Worm (Caenorhabditis elegans) whole organism, L3 larva: ENCODE measurements around the gene C26H9A.3.

Experiments used
- R02D3.7 ChIP-seq: fragments of 150-350 bp; optimal IDR thresholded peaks from 2 replicates; lab custom pipeline; 2014; ENCODE audit warnings: missing biosample characterization, missing genetic modification characterization
- ZK546.5 ChIP-seq: sonication (generic microtip); optimal IDR thresholded peaks from 2 replicates; lab custom pipeline; 2017; ENCODE audit warnings: missing biosample characterization, missing genetic modification characterization
- aly-2 ChIP-seq: fragments of 150-350 bp; optimal IDR thresholded peaks from 2 replicates; lab custom pipeline; 2014; ENCODE audit warnings: missing biosample characterization, missing genetic modification characterization
- ama-1 ChIP-seq: fragments of 150-350 bp; optimal IDR thresholded peaks from 2 replicates; lab custom pipeline; 2018
- ceh-16 ChIP-seq: sonication (generic microtip); optimal IDR thresholded peaks from 2 replicates; lab custom pipeline; 2017; ENCODE audit warnings: missing biosample characterization, missing genetic modification characterization
- ceh-28 ChIP-seq: fragments of 150-350 bp; optimal IDR thresholded peaks from 2 replicates; lab custom pipeline; 2014; ENCODE audit warnings: missing biosample characterization, missing genetic modification reagents, missing genetic modification characterization
- ceh-82 ChIP-seq: fragments of 150-350 bp; optimal IDR thresholded peaks from 2 replicates; lab custom pipeline; 2014; ENCODE audit warnings: missing biosample characterization, missing genetic modification characterization
- ceh-9 ChIP-seq: sonication (generic microtip); optimal IDR thresholded peaks from 2 replicates; lab custom pipeline; 2018; ENCODE audit warnings: missing biosample characterization, missing genetic modification characterization
- daf-12 ChIP-seq: fragments of 150-350 bp; optimal IDR thresholded peaks from 2 replicates; lab custom pipeline; 2014; ENCODE audit warnings: missing biosample characterization, missing genetic modification reagents, missing genetic modification characterization
- egl-27 ChIP-seq: sonication (generic microtip); optimal IDR thresholded peaks from 4 replicates; lab custom pipeline; 2017; ENCODE audit warnings: missing biosample characterization, missing genetic modification reagents, missing genetic modification characterization
- egl-5 ChIP-seq: fragments of 150-350 bp; optimal IDR thresholded peaks from 2 replicates; lab custom pipeline; 2017; ENCODE audit warnings: missing biosample characterization, missing genetic modification reagents, missing genetic modification characterization, inconsistent platforms
- elt-1 ChIP-seq: fragments of 150-350 bp; optimal IDR thresholded peaks from 2 replicates; lab custom pipeline; 2014; ENCODE audit warnings: missing biosample characterization, missing genetic modification characterization
- elt-2 ChIP-seq: sonication (generic microtip); optimal IDR thresholded peaks from 2 replicates; lab custom pipeline; 2016; ENCODE audit warnings: missing genetic modification reagents, mild to moderate bottlenecking, missing genetic modification characterization, missing compliant biosample characterization
- elt-3 ChIP-seq, 3 experiments: fragments of 150-350 bp in 1 of 3; sonication (generic microtip) in 2 of 3; optimal IDR thresholded peaks; 2 replicates in 2 of 3; 4 replicates in 1 of 3; lab custom pipeline; 2014 to 2017; ENCODE audit warnings: missing biosample characterization in 3 of 3, missing genetic modification characterization in 3 of 3
- eor-1 ChIP-seq, 2 experiments: fragments of 150-350 bp; optimal IDR thresholded peaks; 2 replicates each; lab custom pipeline; 2014 to 2018; ENCODE audit warnings: missing biosample characterization in 2 of 2, missing genetic modification characterization in 2 of 2
- fkh-10 ChIP-seq: sonication (generic microtip); optimal IDR thresholded peaks from 2 replicates; lab custom pipeline; 2017; ENCODE audit warnings: missing biosample characterization, missing genetic modification reagents, missing genetic modification characterization
- fkh-2 ChIP-seq: fragments of 150-350 bp; optimal IDR thresholded peaks from 2 replicates; lab custom pipeline; 2014; ENCODE audit warnings: missing biosample characterization, missing genetic modification reagents, missing genetic modification characterization
- fos-1 ChIP-seq: fragments of 150-350 bp; optimal IDR thresholded peaks from 2 replicates; lab custom pipeline; 2014; ENCODE audit warnings: missing biosample characterization, missing genetic modification characterization
- hmg-11 ChIP-seq: sonication (generic microtip); optimal IDR thresholded peaks from 2 replicates; lab custom pipeline; 2016; ENCODE audit warnings: missing genetic modification characterization, missing compliant biosample characterization
- jun-1 ChIP-seq: fragments of 150-350 bp; optimal IDR thresholded peaks from 2 replicates; lab custom pipeline; 2014; ENCODE audit warnings: missing biosample characterization, missing genetic modification reagents, missing genetic modification characterization
- lin-15B ChIP-seq: fragments of 150-350 bp; optimal IDR thresholded peaks from 2 replicates; lab custom pipeline; 2014; ENCODE audit warnings: missing biosample characterization, missing genetic modification characterization
- lin-39 ChIP-seq: fragments of 150-350 bp; optimal IDR thresholded peaks from 2 replicates; lab custom pipeline; 2018; ENCODE audit warnings: missing biosample characterization, missing genetic modification reagents, missing genetic modification characterization
- lsy-12 ChIP-seq: sonication (generic microtip); optimal IDR thresholded peaks from 2 replicates; lab custom pipeline; 2016; ENCODE audit warnings: mild to moderate bottlenecking, missing genetic modification characterization, missing compliant biosample characterization
- mdl-1 ChIP-seq: fragments of 150-350 bp; optimal IDR thresholded peaks from 2 replicates; lab custom pipeline; 2014; ENCODE audit warnings: missing biosample characterization, missing genetic modification characterization
- mml-1 ChIP-seq: fragments of 150-350 bp; sonication (generic microtip); optimal IDR thresholded peaks from 3 replicates; lab custom pipeline; 2014; ENCODE audit warnings: missing biosample characterization, missing genetic modification characterization
- nfya-1 ChIP-seq: sonication (generic microtip); optimal IDR thresholded peaks from 2 replicates; lab custom pipeline; 2017; ENCODE audit warnings: missing genetic modification characterization, mild to moderate bottlenecking, missing compliant biosample characterization, antibody characterized with exemption, moderate library complexity; ENCODE audit not compliant: insufficient read depth
- nhr-11 ChIP-seq: fragments of 150-350 bp; optimal IDR thresholded peaks from 2 replicates; lab custom pipeline; 2014; ENCODE audit warnings: missing biosample characterization, missing genetic modification characterization
- nhr-12 ChIP-seq: fragments of 150-350 bp; optimal IDR thresholded peaks from 2 replicates; lab custom pipeline; 2014; ENCODE audit warnings: missing biosample characterization, missing genetic modification characterization
- nhr-23 ChIP-seq: fragments of 150-350 bp; optimal IDR thresholded peaks from 2 replicates; lab custom pipeline; 2014; ENCODE audit warnings: missing biosample characterization, missing genetic modification reagents, missing genetic modification characterization
- nhr-237 ChIP-seq: fragments of 150-350 bp; optimal IDR thresholded peaks from 2 replicates; lab custom pipeline; 2014; ENCODE audit warnings: missing biosample characterization, missing genetic modification characterization
- nhr-25 ChIP-seq: sonication (generic microtip); optimal IDR thresholded peaks from 2 replicates; lab custom pipeline; 2017; ENCODE audit warnings: missing biosample characterization, missing genetic modification characterization
- nhr-28 ChIP-seq: fragments of 150-350 bp; optimal IDR thresholded peaks from 2 replicates; lab custom pipeline; 2014; ENCODE audit warnings: missing biosample characterization, missing genetic modification characterization
- nhr-43 ChIP-seq: sonication (generic microtip); optimal IDR thresholded peaks from 2 replicates; lab custom pipeline; 2016; ENCODE audit warnings: mild to moderate bottlenecking, missing genetic modification characterization, missing compliant biosample characterization; ENCODE audit not compliant: poor library complexity, severe bottlenecking
- nhr-67 ChIP-seq: fragments of 150-350 bp; optimal IDR thresholded peaks from 2 replicates; lab custom pipeline; 2014; ENCODE audit warnings: missing biosample characterization, missing genetic modification characterization
- nhr-76 ChIP-seq: fragments of 150-350 bp; sonication (generic microtip); optimal IDR thresholded peaks from 5 replicates; lab custom pipeline; 2014; ENCODE audit warnings: missing biosample characterization, missing genetic modification characterization
- nhr-77 ChIP-seq: fragments of 150-350 bp; optimal IDR thresholded peaks from 2 replicates; lab custom pipeline; 2014; ENCODE audit warnings: missing biosample characterization, missing genetic modification characterization
- pha-4 ChIP-seq: fragments of 150-350 bp; optimal IDR thresholded peaks from 2 replicates; lab custom pipeline; 2014; ENCODE audit warnings: missing biosample characterization, missing genetic modification reagents, missing genetic modification characterization
- pqm-1 ChIP-seq: fragments of 150-350 bp; optimal IDR thresholded peaks from 2 replicates; lab custom pipeline; 2017; ENCODE audit warnings: missing biosample characterization, missing genetic modification characterization, inconsistent platforms
- sea-2 ChIP-seq: fragments of 150-350 bp; sonication (generic microtip); optimal IDR thresholded peaks from 4 replicates; lab custom pipeline; 2014; ENCODE audit warnings: missing biosample characterization, missing genetic modification reagents, missing genetic modification characterization
- skn-1 ChIP-seq: fragments of 150-350 bp; optimal IDR thresholded peaks from 2 replicates; lab custom pipeline; 2014; ENCODE audit warnings: missing biosample characterization, missing genetic modification characterization
- snpc-4 ChIP-seq: fragments of 150-350 bp; optimal IDR thresholded peaks from 2 replicates; lab custom pipeline; 2014; ENCODE audit warnings: missing biosample characterization, missing genetic modification characterization
- tbx-2 ChIP-seq: sonication (generic microtip); optimal IDR thresholded peaks from 2 replicates; lab custom pipeline; 2016; ENCODE audit warnings: mild to moderate bottlenecking, missing genetic modification characterization, missing compliant biosample characterization
- unc-39 ChIP-seq: sonication (generic microtip); optimal IDR thresholded peaks from 4 replicates; lab custom pipeline; 2017; ENCODE audit warnings: missing biosample characterization, missing genetic modification characterization
- unc-62 ChIP-seq: fragments of 150-350 bp; sonication (generic microtip); optimal IDR thresholded peaks from 4 replicates; lab custom pipeline; 2014; ENCODE audit warnings: missing biosample characterization, missing genetic modification reagents, missing genetic modification characterization
- zag-1 ChIP-seq: fragments of 150-350 bp; optimal IDR thresholded peaks from 2 replicates; lab custom pipeline; 2014; ENCODE audit warnings: missing biosample characterization, missing genetic modification characterization
- ztf-11 ChIP-seq: fragments of 150-350 bp; optimal IDR thresholded peaks from 2 replicates; lab custom pipeline; 2014; ENCODE audit warnings: missing biosample characterization, missing genetic modification characterization
- ztf-4 ChIP-seq: fragments of 150-350 bp; optimal IDR thresholded peaks from 2 replicates; lab custom pipeline; 2014; ENCODE audit warnings: missing biosample characterization, missing genetic modification characterization

Gene C26H9A.3

ce11 chrIV:12615122-12615745 is 24.0 kb downstream of the C26H9A.3 start:
- TF ChIP-seq nfya-1 (tag; lab: Kevin White, UChicago) = peak; percentile 15
- no peak for TF ChIP-seq ztf-4 (tag; lab: Kevin White, UChicago)
- TF ChIP-seq egl-5 (tag; lab: Kevin White, UChicago) = peak; percentile 82

ce11 chrIV:12614624-12615023 is 24.6 kb downstream of the C26H9A.3 start, which contains the start of gene efa-6:
TSS of gene efa-6 (minus strand) at chrIV:12614724.
- TF ChIP-seq nhr-67 (tag; lab: Kevin White, UChicago) (no peak), jun-1 (tag; lab: Kevin White, UChicago) (no peak), ZK546.5 (tag; lab: Kevin White, UChicago) (no peak), egl-27 (no peak), nfya-1 (tag; lab: Kevin White, UChicago) (no peak), ceh-28 (tag; lab: Kevin White, UChicago) (no peak), pha-4 (no peak), zag-1 (tag; lab: Kevin White, UChicago) (no peak), lin-15B (tag; lab: Kevin White, UChicago) (no peak), elt-1 (tag; lab: Kevin White, UChicago) (no peak), skn-1 (tag; lab: Kevin White, UChicago) (no peak), ceh-16 (no peak), nhr-25 (tag; lab: Kevin White, UChicago) (no peak), lin-39 (tag; lab: Kevin White, UChicago) (no peak), mdl-1 (tag; lab: Kevin White, UChicago) (no peak)

- TF ChIP-seq nhr-77 (tag; lab: Kevin White, UChicago) (no peak), jun-1 (tag; lab: Kevin White, UChicago) (no peak), fkh-2 (tag; lab: Kevin White, UChicago) (no peak), mml-1 (tag; lab: Kevin White, UChicago) (no peak), lsy-12 (tag; lab: Kevin White, UChicago) (no peak), nhr-237 (tag; lab: Kevin White, UChicago) (no peak), nhr-28 (no peak), elt-2 (tag; lab: Kevin White, UChicago) (peak; percentile 14), eor-1 (tag; optimal IDR thresholded peaks at IDR 0.05; lab: Kevin White, UChicago) (no peak), elt-1 (tag; lab: Kevin White, UChicago) (no peak), ztf-11 (no peak), egl-27 (no peak), nhr-11 (tag; lab: Kevin White, UChicago) (no peak), ztf-4 (tag; lab: Kevin White, UChicago) (no peak), lin-15B (tag; lab: Kevin White, UChicago) (peak; percentile 79), daf-12 (tag; lab: Kevin White, UChicago) (no peak), nhr-12 (tag; lab: Kevin White, UChicago) (no peak), fos-1 (tag; lab: Kevin White, UChicago) (no peak), hmg-11 (tag; lab: Kevin White, UChicago) (no peak), ceh-28 (tag; lab: Kevin White, UChicago) (no peak), unc-39 (tag; lab: Kevin White, UChicago) (no peak), pha-4 (peak; percentile 57), ama-1 (lab: Kevin White, UChicago) (no peak), nhr-76 (tag; lab: Kevin White, UChicago) (no peak), elt-3 (tag; optimal IDR thresholded peaks at IDR 0.05; lab: Kevin White, UChicago) (no peak), nhr-23 (no peak), lin-39 (tag; lab: Kevin White, UChicago) (no peak), ceh-9 (tag; lab: Kevin White, UChicago) (no peak), zag-1 (tag; lab: Kevin White, UChicago) (no peak), nhr-25 (tag; lab: Kevin White, UChicago) (peak; percentile 11), mdl-1 (tag; lab: Kevin White, UChicago) (no peak), aly-2 (no peak), pqm-1 (tag; lab: Kevin White, UChicago) (no peak), egl-5 (tag; lab: Kevin White, UChicago) (no peak), ceh-16 (no peak), unc-62 (GFP tag; lab: Kevin White, UChicago) (no peak), nhr-43 (tag; lab: Kevin White, UChicago) (no peak), nfya-1 (tag; lab: Kevin White, UChicago) (peak; percentile 38), R02D3.7 (tag; lab: Kevin White, UChicago) (no peak), tbx-2 (no peak), ZK546.5 (tag; lab: Kevin White, UChicago) (no peak), skn-1 (tag; lab: Kevin White, UChicago) (no peak), snpc-4 (tag; lab: Kevin White, UChicago) (peak; percentile 15), fkh-10 (GFP tag; lab: Kevin White, UChicago) (no peak), sea-2 (GFP tag; lab: Kevin White, UChicago) (no peak), nhr-67 (tag; lab: Kevin White, UChicago) (no peak), ceh-82 (tag; lab: Kevin White, UChicago) (no peak)
Measured at ce11 chrIV:12605401-12605800, 33.8 kb downstream of the C26H9A.3 start, which contains the start of gene Y55D9A.2. TSS of gene Y55D9A.2 (minus strand) at chrIV:12605431.
